Fruit fly (Drosophila melanogaster) whole organism, prepupa: Measurements from ENCODE around the gene CG14418.
A peak's percentile ranks its signal among the peaks of the same experiment; 100 is the strongest.

Experiments used
- Blimp-1 ChIP-seq: fragments of 200-800 bp; sonication (Bioruptor generic); optimal IDR thresholded peaks from 3 replicates; lab custom pipeline; 2017; ENCODE audit warnings: missing biosample characterization, missing genetic modification characterization, mild to moderate bottlenecking, moderate library complexity, missing genetic modification reagents
- CG10631 ChIP-seq: fragments of 200-800 bp; sonication (Bioruptor generic); optimal IDR thresholded peaks from 2 replicates; lab custom pipeline; 2016; ENCODE audit warnings: missing biosample characterization, missing genetic modification characterization
- CG10669 ChIP-seq: fragments of 200-800 bp; sonication (Bioruptor generic); optimal IDR thresholded peaks from 3 replicates; lab custom pipeline; 2018; ENCODE audit warnings: missing biosample characterization, mild to moderate bottlenecking, missing genetic modification characterization, moderate library complexity
- CG11294 ChIP-seq: fragments of 200-800 bp; sonication (Bioruptor generic); IDR thresholded peaks from 2 replicates; pipeline ENCODE4 v1.3.6; 2022; ENCODE audit warnings: missing biosample characterization, missing genetic modification characterization
- CG11762 ChIP-seq: fragments of 200-800 bp; sonication (Bioruptor generic); optimal IDR thresholded peaks from 3 replicates; lab custom pipeline; 2016; ENCODE audit warnings: missing biosample characterization, missing genetic modification characterization; ENCODE audit not compliant: insufficient read depth
- CG11902 ChIP-seq: fragments of 200-800 bp; sonication (Bioruptor generic); optimal IDR thresholded peaks from 3 replicates; lab custom pipeline; 2016; ENCODE audit warnings: missing biosample characterization, missing genetic modification characterization
- CG15336 ChIP-seq: fragments of 200-800 bp; sonication (Bioruptor generic); IDR thresholded peaks from 2 replicates; pipeline ENCODE4 v1.3.6; 2022; ENCODE audit warnings: missing biosample characterization, missing genetic modification characterization
- CG1621 ChIP-seq: fragments of 200-800 bp; sonication (Bioruptor generic); optimal IDR thresholded peaks from 3 replicates; lab custom pipeline; 2018; ENCODE audit warnings: missing biosample characterization, mild to moderate bottlenecking, missing genetic modification characterization
- CG16779 ChIP-seq: fragments of 200-800 bp; sonication (Bioruptor generic); optimal IDR thresholded peaks from 3 replicates; lab custom pipeline; 2017; ENCODE audit warnings: missing biosample characterization, mild to moderate bottlenecking, missing genetic modification characterization
- CG3032 ChIP-seq: fragments of 200-800 bp; optimal IDR thresholded peaks from 2 replicates; lab custom pipeline; 2019; ENCODE audit warnings: missing biosample characterization, mild to moderate bottlenecking, missing genetic modification characterization, moderate library complexity
- CG31627 ChIP-seq: fragments of 200-800 bp; sonication (Bioruptor generic); optimal IDR thresholded peaks from 3 replicates; lab custom pipeline; 2016; ENCODE audit warnings: missing biosample characterization, missing genetic modification characterization
- CG32006 ChIP-seq: fragments of 200-800 bp; sonication (Bioruptor generic); optimal IDR thresholded peaks from 3 replicates; lab custom pipeline; 2017; ENCODE audit warnings: missing biosample characterization, mild to moderate bottlenecking, missing genetic modification characterization
- CG34406 ChIP-seq: fragments of 200-800 bp; sonication (Bioruptor generic); optimal IDR thresholded peaks from 3 replicates; lab custom pipeline; 2016; ENCODE audit warnings: missing biosample characterization, missing genetic modification characterization
- CG3919 ChIP-seq: fragments of 200-800 bp; sonication (Bioruptor generic); optimal IDR thresholded peaks from 3 replicates; lab custom pipeline; 2016; ENCODE audit warnings: missing biosample characterization, missing genetic modification characterization
- CG4318 ChIP-seq: fragments of 200-800 bp; sonication (Bioruptor generic); optimal IDR thresholded peaks from 3 replicates; lab custom pipeline; 2017; ENCODE audit warnings: missing biosample characterization, mild to moderate bottlenecking, missing genetic modification characterization
- CG6276 ChIP-seq: fragments of 200-800 bp; sonication (Bioruptor generic); optimal IDR thresholded peaks from 2 replicates; lab custom pipeline; 2017; ENCODE audit warnings: missing biosample characterization, mild to moderate bottlenecking, missing genetic modification characterization
- CG6854 ChIP-seq: fragments of 200-800 bp; sonication (Bioruptor generic); optimal IDR thresholded peaks from 2 replicates; lab custom pipeline; 2017; ENCODE audit warnings: missing biosample characterization, mild to moderate bottlenecking, missing genetic modification characterization
- CG7368 ChIP-seq: fragments of 200-800 bp; sonication (Bioruptor generic); optimal IDR thresholded peaks from 3 replicates; lab custom pipeline; 2016; ENCODE audit warnings: missing biosample characterization, missing genetic modification characterization
- CG8319 ChIP-seq: fragments of 200-800 bp; sonication (Bioruptor generic); optimal IDR thresholded peaks from 3 replicates; lab custom pipeline; 2016; ENCODE audit warnings: missing biosample characterization, missing genetic modification characterization
- CG8632 ChIP-seq: fragments of 200-800 bp; sonication (Bioruptor generic); optimal IDR thresholded peaks from 3 replicates; lab custom pipeline; 2016; ENCODE audit warnings: missing biosample characterization, missing genetic modification characterization
- CG9139 ChIP-seq: fragments of 200-800 bp; sonication (Bioruptor generic); optimal IDR thresholded peaks from 3 replicates; lab custom pipeline; 2017; ENCODE audit warnings: missing biosample characterization, mild to moderate bottlenecking, missing genetic modification characterization
- Eip75B ChIP-seq: fragments of 200-800 bp; sonication (Bioruptor generic); optimal IDR thresholded peaks from 3 replicates; lab custom pipeline; 2016; ENCODE audit warnings: missing biosample characterization, missing genetic modification characterization
- Eip78C ChIP-seq: fragments of 200-800 bp; sonication (Bioruptor generic); peaks from one replicate; lab custom pipeline; 2016; ENCODE audit warnings: missing biosample characterization, missing genetic modification characterization
- Eip93F ChIP-seq: fragments of 200-800 bp; sonication (Bioruptor generic); optimal IDR thresholded peaks from 2 replicates; lab custom pipeline; 2016; ENCODE audit warnings: missing biosample characterization, mild to moderate bottlenecking, missing genetic modification characterization
- Ets21C ChIP-seq: fragments of 200-800 bp; sonication (Bioruptor generic); optimal IDR thresholded peaks from 3 replicates; lab custom pipeline; 2016; ENCODE audit warnings: missing biosample characterization, missing genetic modification characterization
- Ets96B ChIP-seq: fragments of 200-800 bp; optimal IDR thresholded peaks from 2 replicates; lab custom pipeline; 2019; ENCODE audit warnings: missing biosample characterization, mild to moderate bottlenecking, missing genetic modification characterization, moderate library complexity
- Gug ChIP-seq: fragments of 200-800 bp; sonication (Bioruptor generic); IDR thresholded peaks from 2 replicates; pipeline ENCODE4 v1.3.6; 2022; ENCODE audit warnings: missing biosample characterization, missing genetic modification characterization
- Hr38 ChIP-seq: sonication (Bioruptor generic); optimal IDR thresholded peaks from 2 replicates; lab custom pipeline; 2016; ENCODE audit warnings: missing biosample characterization, missing genetic modification characterization
- Hr39 ChIP-seq: fragments of 200-800 bp; sonication (Bioruptor generic); optimal IDR thresholded peaks from 2 replicates; lab custom pipeline; 2016; ENCODE audit warnings: missing biosample characterization, missing genetic modification characterization
- Hr4 ChIP-seq: fragments of 200-800 bp; sonication (Bioruptor generic); optimal IDR thresholded peaks from 3 replicates; lab custom pipeline; 2016; ENCODE audit warnings: missing biosample characterization, missing genetic modification characterization
- Lpt ChIP-seq: fragments of 200-800 bp; sonication (Bioruptor generic); optimal IDR thresholded peaks from 3 replicates; lab custom pipeline; 2016; ENCODE audit warnings: missing biosample characterization, missing genetic modification characterization
- Met ChIP-seq: fragments of 200-800 bp; sonication (Bioruptor generic); optimal IDR thresholded peaks from 3 replicates; lab custom pipeline; 2016; ENCODE audit warnings: missing biosample characterization, missing genetic modification characterization
- OdsH ChIP-seq: fragments of 200-800 bp; sonication (Bioruptor generic); optimal IDR thresholded peaks from 3 replicates; lab custom pipeline; 2016; ENCODE audit warnings: missing biosample characterization, missing genetic modification characterization
- Smox ChIP-seq: fragments of 200-800 bp; sonication (Bioruptor generic); optimal IDR thresholded peaks from 3 replicates; lab custom pipeline; 2016; ENCODE audit warnings: missing biosample characterization, missing genetic modification characterization
- Sox102F ChIP-seq: fragments of 200-800 bp; sonication (Bioruptor generic); optimal IDR thresholded peaks from 2 replicates; lab custom pipeline; 2016; ENCODE audit warnings: missing biosample characterization, mild to moderate bottlenecking, missing genetic modification characterization
- Sox14 ChIP-seq: fragments of 200-800 bp; sonication (Bioruptor generic); optimal IDR thresholded peaks from 3 replicates; lab custom pipeline; 2016; ENCODE audit warnings: missing biosample characterization, missing genetic modification characterization
- Sox15 ChIP-seq: fragments of 200-800 bp; sonication (Bioruptor generic); optimal IDR thresholded peaks from 3 replicates; lab custom pipeline; 2016; ENCODE audit warnings: missing biosample characterization, missing genetic modification characterization
- achi ChIP-seq: fragments of 200-800 bp; sonication (Bioruptor generic); optimal IDR thresholded peaks from 3 replicates; lab custom pipeline; 2016; ENCODE audit warnings: missing biosample characterization, missing genetic modification characterization
- acj6 ChIP-seq: fragments of 200-800 bp; sonication (Bioruptor generic); optimal IDR thresholded peaks from 3 replicates; lab custom pipeline; 2016; ENCODE audit warnings: missing biosample characterization, missing genetic modification characterization
- cyc ChIP-seq: fragments of 200-800 bp; sonication (Bioruptor generic); optimal IDR thresholded peaks from 3 replicates; lab custom pipeline; 2016; ENCODE audit warnings: missing biosample characterization, missing genetic modification characterization
- dac ChIP-seq: fragments of 200-800 bp; sonication (Bioruptor generic); optimal IDR thresholded peaks from 2 replicates; lab custom pipeline; 2017; ENCODE audit warnings: missing biosample characterization, mild to moderate bottlenecking, missing genetic modification characterization
- dsx ChIP-seq: fragments of 200-800 bp; optimal IDR thresholded peaks from 3 replicates; lab custom pipeline; 2019; ENCODE audit warnings: missing biosample characterization, mild to moderate bottlenecking, missing genetic modification characterization, moderate library complexity; ENCODE audit not compliant: poor library complexity, severe bottlenecking
- eg ChIP-seq: fragments of 200-800 bp; sonication (Bioruptor generic); IDR thresholded peaks from 3 replicates; pipeline ENCODE4 v1.3.6; 2022; ENCODE audit warnings: missing biosample characterization, missing genetic modification characterization
- esn ChIP-seq: fragments of 200-800 bp; sonication (Bioruptor generic); optimal IDR thresholded peaks from 2 replicates; lab custom pipeline; 2016; ENCODE audit warnings: missing biosample characterization, mild to moderate bottlenecking, missing genetic modification characterization, moderate library complexity
- fd85E ChIP-seq: fragments of 200-800 bp; sonication (Bioruptor generic); optimal IDR thresholded peaks from 3 replicates; lab custom pipeline; 2016; ENCODE audit warnings: missing biosample characterization, missing genetic modification characterization
- fkh ChIP-seq: fragments of 200-800 bp; sonication (Bioruptor generic); optimal IDR thresholded peaks from 3 replicates; lab custom pipeline; 2017; ENCODE audit warnings: missing biosample characterization, mild to moderate bottlenecking, missing genetic modification characterization, moderate library complexity
- pdm3 ChIP-seq: fragments of 200-800 bp; sonication (Bioruptor generic); optimal IDR thresholded peaks from 3 replicates; lab custom pipeline; 2016; ENCODE audit warnings: missing biosample characterization, missing genetic modification characterization
- salr ChIP-seq, 2 experiments: fragments of 200-800 bp; sonication (Bioruptor generic); optimal IDR thresholded peaks; 3 replicates each; lab custom pipeline; 2016 to 2018; ENCODE audit warnings: missing biosample characterization in 2 of 2, missing genetic modification characterization in 2 of 2, mild to moderate bottlenecking in 1 of 2
- spab ChIP-seq: fragments of 200-800 bp; sonication (Bioruptor generic); optimal IDR thresholded peaks from 2 replicates; lab custom pipeline; 2017; ENCODE audit warnings: missing biosample characterization, mild to moderate bottlenecking, missing genetic modification characterization, missing genetic modification reagents
- svp ChIP-seq: fragments of 200-800 bp; sonication (Bioruptor generic); peaks from one replicate; lab custom pipeline; 2016; ENCODE audit warnings: missing biosample characterization, missing genetic modification characterization
- topi ChIP-seq: fragments of 200-800 bp; sonication (Bioruptor generic); optimal IDR thresholded peaks from 3 replicates; lab custom pipeline; 2016; ENCODE audit warnings: missing biosample characterization, missing genetic modification characterization

CG14418 gene

DNA sequence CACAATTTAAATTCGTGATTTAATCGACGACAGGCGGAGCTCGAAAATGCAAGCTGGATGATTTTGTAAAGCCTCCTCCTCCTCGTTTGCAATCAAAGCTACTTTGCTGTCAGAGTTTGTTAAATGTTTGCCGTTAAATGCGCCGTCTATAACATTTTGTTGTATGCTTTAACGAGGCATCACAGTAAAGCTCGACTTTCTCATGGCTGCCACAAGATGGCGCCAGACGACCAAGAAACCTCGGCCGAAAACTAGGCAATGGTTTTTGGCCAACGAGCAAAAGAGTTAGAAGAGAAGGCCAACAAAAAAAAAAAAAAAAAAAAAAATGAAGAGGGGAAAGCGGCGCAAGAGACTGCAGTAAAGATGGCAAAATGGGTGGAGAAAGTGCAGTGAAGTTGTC lies 14.0 kb downstream of the CG14418 start:
- 0 out of 3 replicates have a peak, but pooled peaks have one; percentile 14 for TF ChIP-seq eg
- no peak for TF ChIP-seq esn
- TF ChIP-seq Eip78C (GFP tag; lab: Kevin White, UChicago), result peak; percentile 4

DNA sequence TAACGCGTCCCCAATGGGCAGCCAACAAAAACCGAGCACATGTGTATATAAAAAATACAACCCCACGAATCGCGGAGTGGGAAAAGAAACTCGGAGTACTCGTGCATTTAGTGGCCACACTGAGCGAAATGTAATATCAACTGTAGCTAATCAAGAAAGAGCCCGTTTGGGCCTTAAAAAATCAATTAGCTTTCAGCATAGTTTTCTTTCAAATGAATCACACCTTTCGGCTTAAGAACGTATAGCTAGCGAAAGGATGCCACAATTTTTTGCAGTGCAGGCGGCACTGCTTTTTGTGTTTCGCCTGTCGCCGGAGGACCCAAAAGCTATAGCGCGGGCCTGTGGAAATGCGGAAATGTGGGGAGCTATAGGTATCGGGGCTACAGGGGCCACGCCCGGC lies 22.5 kb downstream of the CG14418 start:
- no peak for TF ChIP-seq Blimp-1 (GFP tag; lab: Kevin White, UChicago)
- TF ChIP-seq achi, result no peak
- peak; percentile 11 for TF ChIP-seq Smox (GFP tag; lab: Kevin White, UChicago)
- TF ChIP-seq Hr4, result no peak
- peak; percentile 19 for TF ChIP-seq Sox102F
- TF ChIP-seq Met (GFP tag; lab: Kevin White, UChicago), result peak; percentile 26
- TF ChIP-seq Ets96B (tag; lab: Kevin White, UChicago), result peak; percentile 27
- peak; percentile 30 for TF ChIP-seq CG10669 (GFP tag; lab: Kevin White, UChicago)
- TF ChIP-seq OdsH (GFP tag; lab: Kevin White, UChicago), result peak; percentile 22
- no peak for TF ChIP-seq CG7368 (GFP tag; lab: Kevin White, UChicago)
- TF ChIP-seq CG3919 (GFP tag; lab: Kevin White, UChicago), result peak; percentile 46
- TF ChIP-seq svp (GFP tag; lab: Kevin White, UChicago), result peak; percentile 31
- no peak for TF ChIP-seq CG9139 (GFP tag; lab: Kevin White, UChicago)
- peak; percentile 51 for TF ChIP-seq CG32006
- no peak for TF ChIP-seq fkh
- peak; percentile 2 for TF ChIP-seq spab (GFP tag; lab: Kevin White, UChicago)
- no peak for TF ChIP-seq Eip93F (GFP tag; lab: Kevin White, UChicago)
- no peak for TF ChIP-seq CG6854 (GFP tag; lab: Kevin White, UChicago)
- no peak for TF ChIP-seq salr (GFP tag; optimal IDR thresholded peaks at IDR 0.05; lab: Kevin White, UChicago)
- TF ChIP-seq CG31627 (GFP tag; lab: Kevin White, UChicago), result peak; percentile 33
- TF ChIP-seq Eip75B (GFP tag; lab: Kevin White, UChicago), result no peak
- TF ChIP-seq acj6 (GFP tag; lab: Kevin White, UChicago), result peak; percentile 4
- TF ChIP-seq dsx (GFP tag; lab: Kevin White, UChicago), result no peak
- peak; percentile 30 for TF ChIP-seq dac (GFP tag; lab: Kevin White, UChicago)
- peak; percentile 9 for TF ChIP-seq CG3032 (tag; lab: Kevin White, UChicago)
- TF ChIP-seq Sox14 (GFP tag; lab: Kevin White, UChicago), result peak; percentile 7
- peak; percentile 48 for TF ChIP-seq pdm3
- peak; percentile 14 for TF ChIP-seq CG6276
- no peak for TF ChIP-seq Ets21C (GFP tag; lab: Kevin White, UChicago)
- TF ChIP-seq CG15336 (GFP tag; lab: Robert Waterston, UW), result peak; percentile 37; the same call in 1 of the 2 replicates
- TF ChIP-seq Eip78C (GFP tag; lab: Kevin White, UChicago), result peak; percentile 56
- no peak for TF ChIP-seq Hr38 (GFP tag; lab: Kevin White, UChicago)
- no peak for TF ChIP-seq CG34406 (GFP tag; lab: Kevin White, UChicago)
- TF ChIP-seq esn, result peak; percentile 27
- TF ChIP-seq CG4318 (GFP tag; lab: Kevin White, UChicago), result no peak
- no peak for TF ChIP-seq Sox15 (GFP tag; lab: Kevin White, UChicago)
- TF ChIP-seq CG10631 (GFP tag; lab: Kevin White, UChicago), result peak; percentile 13
- TF ChIP-seq topi (GFP tag; lab: Kevin White, UChicago), result peak; percentile 0
- no peak for TF ChIP-seq CG11902 (GFP tag; lab: Kevin White, UChicago)
- no peak for TF ChIP-seq CG16779 (tag; lab: Kevin White, UChicago)
- peak; percentile 39; the same call in 1 of the 3 replicates for TF ChIP-seq eg
- no peak for TF ChIP-seq Lpt
- TF ChIP-seq fd85E (GFP tag; lab: Kevin White, UChicago), result no peak
- TF ChIP-seq CG8632 (GFP tag; lab: Kevin White, UChicago), result no peak
- peak; percentile 21 for TF ChIP-seq cyc (GFP tag; lab: Kevin White, UChicago)
- peak; percentile 4 for TF ChIP-seq CG1621 (tag; lab: Kevin White, UChicago)
- TF ChIP-seq Hr39 (GFP tag; lab: Kevin White, UChicago), result peak; percentile 27
- no peak for TF ChIP-seq Gug (GFP tag; lab: Robert Waterston, UW)
- no peak for TF ChIP-seq CG11762 (GFP tag; lab: Kevin White, UChicago)
- no peak for TF ChIP-seq CG8319 (GFP tag; lab: Kevin White, UChicago)
- no peak for TF ChIP-seq CG11294 (GFP tag; lab: Robert Waterston, UW)
